Fruit fly (Drosophila melanogaster) whole organism, adult: ENCODE results near the gene sky.

Experiments used
- CG11617 ChIP-seq: fragments of 200-800 bp; sonication (Bioruptor generic); optimal IDR thresholded peaks from 2 replicates; lab custom pipeline; 2017; ENCODE audit warnings: mild to moderate bottlenecking, missing biosample characterization, missing genetic modification reagents, missing genetic modification characterization
- CG12768 ChIP-seq: fragments of 200-800 bp; sonication (Bioruptor generic); optimal IDR thresholded peaks from 2 replicates; lab custom pipeline; 2017; ENCODE audit warnings: missing biosample characterization, missing genetic modification characterization, mild to moderate bottlenecking, moderate library complexity, missing genetic modification reagents
- CG14711 ChIP-seq: fragments of 200-800 bp; sonication (Bioruptor generic); optimal IDR thresholded peaks from 2 replicates; lab custom pipeline; 2018; ENCODE audit warnings: missing biosample characterization, mild to moderate bottlenecking, missing genetic modification characterization, moderate library complexity
- CG1620 ChIP-seq: fragments of 200-800 bp; sonication (Bioruptor generic); optimal IDR thresholded peaks from 2 replicates; lab custom pipeline; 2016; ENCODE audit warnings: missing biosample characterization, missing genetic modification characterization
- CG33017 ChIP-seq: fragments of 200-800 bp; sonication (Bioruptor generic); optimal IDR thresholded peaks from 2 replicates; lab custom pipeline; 2018; ENCODE audit warnings: missing biosample characterization, mild to moderate bottlenecking, missing genetic modification characterization, moderate library complexity
- CG5204 ChIP-seq: fragments of 200-800 bp; sonication (Bioruptor generic); optimal IDR thresholded peaks from 2 replicates; lab custom pipeline; 2016; ENCODE audit warnings: missing biosample characterization, missing genetic modification characterization
- CG7045 ChIP-seq: fragments of 200-800 bp; sonication (Bioruptor generic); optimal IDR thresholded peaks from 2 replicates; lab custom pipeline; 2017; ENCODE audit warnings: missing biosample characterization, mild to moderate bottlenecking, missing genetic modification characterization
- CG7101 ChIP-seq: fragments of 200-800 bp; sonication (Bioruptor generic); optimal IDR thresholded peaks from 2 replicates; lab custom pipeline; 2018; ENCODE audit warnings: missing biosample characterization, mild to moderate bottlenecking, missing genetic modification characterization, moderate library complexity
- Clk ChIP-seq: fragments of 200-800 bp; sonication (Bioruptor generic); optimal IDR thresholded peaks from 2 replicates; lab custom pipeline; 2017; ENCODE audit warnings: missing biosample characterization, missing genetic modification characterization
- Crg-1 ChIP-seq: fragments of 200-800 bp; sonication (Bioruptor generic); optimal IDR thresholded peaks from 2 replicates; lab custom pipeline; 2016; ENCODE audit warnings: missing biosample characterization, missing genetic modification characterization
- Hr96 ChIP-seq: fragments of 200-800 bp; sonication (Bioruptor generic); optimal IDR thresholded peaks from 2 replicates; lab custom pipeline; 2016; ENCODE audit warnings: missing biosample characterization, missing genetic modification characterization
- Mnt ChIP-seq: fragments of 200-800 bp; sonication (Bioruptor generic); optimal IDR thresholded peaks from 2 replicates; lab custom pipeline; 2016; ENCODE audit warnings: missing biosample characterization, mild to moderate bottlenecking, missing genetic modification characterization
- bab1 ChIP-seq: fragments of 200-800 bp; sonication (Bioruptor generic); optimal IDR thresholded peaks from 3 replicates; lab custom pipeline; 2019; ENCODE audit warnings: missing biosample characterization, mild to moderate bottlenecking, missing genetic modification characterization, moderate library complexity
- cic ChIP-seq: fragments of 200-800 bp; sonication (Bioruptor generic); optimal IDR thresholded peaks from 2 replicates; lab custom pipeline; 2017; ENCODE audit warnings: missing biosample characterization, mild to moderate bottlenecking, missing genetic modification characterization, moderate library complexity
- cnc ChIP-seq, 2 experiments: fragments of >200 bp; optimal IDR thresholded peaks; 2 replicates each; lab custom pipeline; 2017
- kay ChIP-seq: fragments of 200-800 bp; sonication (Bioruptor generic); peaks from one replicate; lab custom pipeline; 2016; ENCODE audit warnings: missing biosample characterization, missing genetic modification characterization, borderline replicate concordance
- ovo ChIP-seq: fragments of 200-800 bp; sonication (Bioruptor generic); optimal IDR thresholded peaks from 2 replicates; lab custom pipeline; 2016; ENCODE audit warnings: missing biosample characterization, missing genetic modification characterization
- pad ChIP-seq: fragments of 200-800 bp; sonication (Bioruptor generic); optimal IDR thresholded peaks from 3 replicates; lab custom pipeline; 2017; ENCODE audit warnings: missing biosample characterization, missing genetic modification characterization, mild to moderate bottlenecking, moderate library complexity, missing genetic modification reagents
- tj ChIP-seq: fragments of 200-800 bp; sonication (Bioruptor generic); optimal IDR thresholded peaks from 3 replicates; lab custom pipeline; 2017; ENCODE audit warnings: missing biosample characterization, mild to moderate bottlenecking, missing genetic modification characterization, moderate library complexity
- toe ChIP-seq: fragments of 200-800 bp; sonication (Bioruptor generic); optimal IDR thresholded peaks from 2 replicates; lab custom pipeline; 2016; ENCODE audit warnings: missing biosample characterization, missing genetic modification characterization

Gene sky

DNA sequence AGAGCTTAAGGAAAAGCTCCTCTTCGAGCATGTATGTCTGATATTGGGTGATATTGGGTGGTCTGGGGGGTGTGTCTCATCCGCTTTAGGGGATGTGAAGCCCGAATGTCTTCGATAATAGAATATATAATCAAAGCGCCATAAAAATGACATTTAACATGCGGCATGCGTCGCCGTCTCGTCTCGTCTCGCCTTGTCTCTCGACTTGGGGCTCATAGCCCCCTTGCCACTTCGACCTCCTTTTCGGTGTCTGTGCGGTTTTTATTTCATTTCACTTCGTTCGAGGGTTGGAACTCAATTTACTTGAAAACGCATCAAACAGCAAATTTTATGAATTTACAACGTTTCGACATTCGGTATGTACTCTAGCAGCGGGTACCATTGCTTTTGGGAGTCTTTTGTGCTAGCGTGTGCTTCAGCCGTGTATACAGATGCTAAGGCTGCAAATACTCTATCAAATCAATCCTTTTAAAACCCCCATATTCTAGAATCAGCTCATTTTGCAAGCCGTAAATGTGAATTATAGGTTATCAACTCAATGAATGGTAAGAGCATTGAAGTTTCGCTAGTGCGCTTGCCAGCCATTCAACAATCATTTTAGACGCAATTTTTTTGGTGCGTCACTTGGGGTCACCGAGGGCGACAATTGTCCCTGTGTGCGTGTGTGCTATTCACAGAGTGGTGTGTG lies 31.8 kb upstream of the sky start:
- TF ChIP-seq toe (GFP tag; lab: Kevin White, UChicago) (no peak), CG1620 (GFP tag; lab: Kevin White, UChicago) (no peak), cic (no peak), Hr96 (GFP tag; lab: Kevin White, UChicago) (no peak)

DNA sequence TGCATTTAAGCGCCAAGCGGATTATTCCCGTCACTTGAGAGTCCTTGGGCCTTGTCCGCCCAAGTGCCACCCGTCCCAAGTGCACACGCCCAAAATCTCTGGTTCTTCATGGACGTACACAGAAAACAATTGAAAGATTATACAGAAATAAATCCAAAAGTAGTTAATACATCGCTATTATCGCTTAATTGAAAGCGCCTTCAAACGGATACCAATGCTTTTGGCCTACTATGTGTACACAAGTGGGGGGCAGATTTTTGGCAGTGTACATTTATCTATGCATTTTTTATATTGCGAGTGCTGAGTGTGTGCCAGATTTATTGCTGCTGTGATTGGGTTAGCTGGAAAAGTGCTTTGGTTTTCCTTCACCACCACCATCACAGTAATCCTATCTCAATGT lies 29.9 kb upstream of the sky start:
- TF ChIP-seq Crg-1 (GFP tag; lab: Kevin White, UChicago) (no peak), pad (GFP tag; lab: Kevin White, UChicago) (no peak), toe (GFP tag; lab: Kevin White, UChicago) (no peak), CG11617 (GFP tag; lab: Kevin White, UChicago) (no peak), CG7101 (tag; lab: Kevin White, UChicago) (no peak), Hr96 (GFP tag; lab: Kevin White, UChicago) (no peak), CG7045 (GFP tag; lab: Kevin White, UChicago) (no peak), kay (GFP tag; lab: Kevin White, UChicago) (no peak), tj (no peak), Mnt (GFP tag; lab: Kevin White, UChicago) (no peak)

DNA sequence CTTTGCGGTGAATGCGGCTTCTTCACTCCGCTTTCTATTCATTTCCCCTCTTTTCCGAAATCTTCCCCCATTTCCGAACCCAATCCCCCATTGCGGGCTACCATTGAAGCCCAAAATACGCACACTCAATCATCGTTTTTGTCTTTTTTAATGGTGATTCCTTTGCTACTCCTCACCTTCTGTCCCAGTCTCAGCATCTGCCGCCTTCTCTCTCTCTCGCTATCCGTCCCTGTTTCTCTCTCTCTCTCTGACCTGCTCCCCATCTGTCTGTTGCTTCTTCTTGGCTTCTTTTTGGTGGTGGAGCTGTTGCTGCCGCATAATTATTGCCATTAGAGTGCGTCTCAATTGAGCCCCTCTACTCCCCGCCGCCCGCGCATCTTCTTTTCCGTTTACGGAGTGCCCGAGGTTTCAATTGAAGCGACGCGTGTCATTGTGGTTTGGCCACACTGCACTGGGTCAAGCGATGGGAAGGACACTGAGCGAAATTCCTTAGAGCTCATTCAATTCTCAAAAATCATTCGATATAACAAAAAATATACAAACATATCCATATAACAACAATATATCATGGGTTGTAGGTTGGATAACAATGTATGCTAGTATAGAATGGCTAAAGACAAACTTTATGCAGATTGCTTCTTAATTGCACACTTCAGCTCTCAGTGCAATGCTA lies 26.3 kb upstream of the sky start:
- TF ChIP-seq Clk, result no peak
- no peak for TF ChIP-seq Mnt (GFP tag; lab: Kevin White, UChicago)

DNA sequence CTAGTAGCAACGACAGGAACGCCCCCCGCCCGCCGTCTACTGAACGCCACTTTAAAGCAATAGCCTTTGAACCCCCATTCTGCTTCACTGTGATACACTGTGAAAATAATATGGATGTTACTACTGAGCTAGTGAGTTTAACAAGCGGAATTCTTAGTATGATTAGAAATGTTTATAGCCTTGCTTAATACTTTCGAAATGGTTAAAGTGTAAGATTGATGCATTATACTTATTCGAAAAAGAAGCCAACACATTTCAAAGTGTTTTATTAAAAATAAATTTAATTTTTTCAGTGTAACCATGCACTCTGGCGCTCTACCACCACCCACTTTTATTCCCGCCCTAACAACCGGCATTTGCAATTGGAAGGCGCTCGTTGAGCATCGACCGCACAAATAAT lies 25.6 kb upstream of the sky start:
- TF ChIP-seq ovo (GFP tag; lab: Kevin White, UChicago), result no peak
- no peak for TF ChIP-seq CG11617 (GFP tag; lab: Kevin White, UChicago)
- TF ChIP-seq Clk, result no peak
- TF ChIP-seq CG33017 (tag; lab: Kevin White, UChicago), result no peak
- no peak for TF ChIP-seq tj
- no peak for TF ChIP-seq CG7045 (GFP tag; lab: Kevin White, UChicago)
- TF ChIP-seq CG7101 (tag; lab: Kevin White, UChicago), result no peak
- TF ChIP-seq cnc (optimal IDR thresholded peaks at IDR 0.05; lab: Kevin White, UChicago), result no peak
- TF ChIP-seq Crg-1 (GFP tag; lab: Kevin White, UChicago), result no peak
- no peak for TF ChIP-seq cic
- TF ChIP-seq pad (GFP tag; lab: Kevin White, UChicago), result no peak
- no peak for TF ChIP-seq CG14711 (tag; lab: Kevin White, UChicago)
- TF ChIP-seq Mnt (GFP tag; lab: Kevin White, UChicago), result no peak
- no peak for TF ChIP-seq bab1 (GFP tag; lab: Kevin White, UChicago)
- no peak for TF ChIP-seq CG5204 (GFP tag; lab: Kevin White, UChicago)
- no peak for TF ChIP-seq Hr96 (GFP tag; lab: Kevin White, UChicago)
- TF ChIP-seq CG12768 (GFP tag; lab: Kevin White, UChicago), result no peak
- no peak for TF ChIP-seq CG1620 (GFP tag; lab: Kevin White, UChicago)

DNA sequence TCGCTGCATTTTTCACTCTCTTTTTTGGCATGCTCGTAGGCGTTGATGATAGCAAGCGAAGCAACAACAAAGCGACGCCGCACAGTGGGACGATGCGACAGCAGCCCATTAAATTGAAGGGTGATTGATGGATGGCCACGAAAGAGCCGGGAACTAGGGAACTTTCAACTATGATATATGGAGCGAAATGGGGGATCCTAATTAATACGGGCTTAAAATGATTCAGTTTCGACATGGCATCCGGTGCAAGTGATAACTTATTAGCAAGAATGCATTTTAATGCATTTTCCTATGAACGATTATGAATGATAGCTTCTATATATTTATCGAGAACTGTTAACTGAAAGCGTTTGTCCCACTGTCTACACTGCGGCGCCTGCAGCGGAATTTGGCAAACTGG lies 24.4 kb upstream of the sky start:
- no peak for TF ChIP-seq CG5204 (GFP tag; lab: Kevin White, UChicago)
- no peak for TF ChIP-seq CG7045 (GFP tag; lab: Kevin White, UChicago)
- no peak for TF ChIP-seq CG1620 (GFP tag; lab: Kevin White, UChicago)
- TF ChIP-seq Hr96 (GFP tag; lab: Kevin White, UChicago), result no peak
- no peak for TF ChIP-seq Crg-1 (GFP tag; lab: Kevin White, UChicago)
- TF ChIP-seq cic, result no peak
- TF ChIP-seq ovo (GFP tag; lab: Kevin White, UChicago), result no peak
- TF ChIP-seq Clk, result no peak
- TF ChIP-seq CG33017 (tag; lab: Kevin White, UChicago), result no peak
- TF ChIP-seq bab1 (GFP tag; lab: Kevin White, UChicago), result no peak
- no peak for TF ChIP-seq pad (GFP tag; lab: Kevin White, UChicago)
- no peak for TF ChIP-seq toe (GFP tag; lab: Kevin White, UChicago)
- no peak for TF ChIP-seq CG12768 (GFP tag; lab: Kevin White, UChicago)
- TF ChIP-seq CG11617 (GFP tag; lab: Kevin White, UChicago), result no peak
- no peak for TF ChIP-seq CG14711 (tag; lab: Kevin White, UChicago)
- TF ChIP-seq Mnt (GFP tag; lab: Kevin White, UChicago), result no peak
- no peak for TF ChIP-seq CG7101 (tag; lab: Kevin White, UChicago)
- no peak for TF ChIP-seq cnc (optimal IDR thresholded peaks at IDR 0.05; lab: Kevin White, UChicago)
- no peak for TF ChIP-seq tj

DNA sequence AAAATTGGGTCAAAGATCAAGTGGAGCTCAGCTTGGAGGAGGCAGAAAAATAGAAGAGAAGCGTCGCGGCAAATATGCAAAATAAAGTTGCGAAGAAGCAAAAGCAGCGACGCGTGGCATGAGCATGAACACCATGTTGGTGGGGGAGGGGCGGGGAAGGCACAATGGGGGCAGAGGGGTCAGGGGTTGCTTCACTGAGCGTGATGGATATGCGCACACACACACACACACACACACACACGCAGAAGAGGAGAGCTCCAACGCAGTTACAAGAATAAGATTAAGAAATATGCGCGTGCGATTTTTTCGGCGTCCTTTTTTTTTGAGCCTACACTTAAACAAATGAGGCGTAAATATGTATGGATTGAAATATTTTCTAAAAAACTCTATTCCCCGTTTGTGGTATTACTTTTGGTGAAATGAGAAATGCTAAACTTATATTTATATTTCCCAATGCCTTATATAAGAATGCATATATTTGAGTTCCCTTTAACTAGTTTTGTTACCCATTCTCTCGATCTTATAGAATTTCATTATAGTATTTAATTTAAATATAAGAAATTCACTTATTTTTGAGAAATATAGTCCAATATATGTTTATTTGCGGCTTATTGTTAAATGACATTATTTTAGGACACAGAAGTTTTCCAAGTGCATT lies 23.6 kb upstream of the sky start:
- TF ChIP-seq CG11617 (GFP tag; lab: Kevin White, UChicago) (no peak), tj (no peak), cic (no peak), Crg-1 (GFP tag; lab: Kevin White, UChicago) (no peak), CG14711 (tag; lab: Kevin White, UChicago) (no peak), Clk (no peak), Mnt (GFP tag; lab: Kevin White, UChicago) (no peak)
